Worm (Caenorhabditis elegans) whole organism, young adult: Measurements from ENCODE around the gene C45G9.14.

Source experiments
- ceh-40 ChIP-seq: fragments of 200-800 bp; sonication (Bioruptor generic); IDR thresholded peaks from 2 replicates; pipeline ENCODE4 v1.3.6; 2022; ENCODE audit warnings: missing genetic modification characterization, missing compliant biosample characterization
- efl-1 ChIP-seq: fragments of 150-350 bp; optimal IDR thresholded peaks from 2 replicates; lab custom pipeline; 2014; ENCODE audit warnings: missing biosample characterization, missing genetic modification reagents, missing genetic modification characterization
- hsf-1 ChIP-seq: fragments of 200-800 bp; sonication (Bioruptor generic); IDR thresholded peaks from 2 replicates; pipeline ENCODE4 v1.3.6; 2022; ENCODE audit warnings: missing genetic modification reagents, missing genetic modification characterization, missing compliant biosample characterization
- tbp1 ChIP-seq: fragments of 200-800 bp; sonication (Bioruptor generic); optimal IDR thresholded peaks from 2 replicates; lab custom pipeline; 2018; ENCODE audit warnings: mild to moderate bottlenecking, missing genetic modification characterization, missing compliant biosample characterization
- unc-62 ChIP-seq: fragments of 150-350 bp; optimal IDR thresholded peaks from 2 replicates; lab custom pipeline; 2014; ENCODE audit warnings: missing biosample characterization, missing genetic modification reagents, missing genetic modification characterization
- xnd-1 ChIP-seq: sonication (generic microtip); optimal IDR thresholded peaks from 2 replicates; lab custom pipeline; 2016; ENCODE audit warnings: missing genotype, missing genetic modification reagents, missing genetic modification characterization, missing compliant biosample characterization

DNA sequence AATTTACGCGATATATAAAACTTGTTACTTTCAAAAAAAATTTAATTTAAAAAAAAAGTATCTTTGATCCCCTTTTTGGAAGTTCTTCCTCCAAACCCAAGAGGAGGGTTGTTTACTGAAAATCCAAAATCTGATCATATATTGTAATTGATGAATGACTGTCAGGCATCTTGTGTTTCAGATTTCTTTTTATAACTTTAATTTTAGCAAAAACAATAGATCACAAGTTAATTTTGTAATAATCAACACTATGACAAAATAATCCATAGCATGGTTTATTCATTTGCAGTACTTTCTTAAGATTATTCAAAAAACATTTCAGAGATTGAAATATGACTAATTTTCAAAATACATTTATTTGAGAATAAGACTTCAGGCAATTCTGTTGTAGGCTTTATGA lies 47.5 kb downstream of the C45G9.14 start:
- TF ChIP-seq hsf-1 (GFP tag; lab: Robert Waterston, UW), result no peak
- TF ChIP-seq tbp1, result no peak
- TF ChIP-seq unc-62 (GFP tag; lab: Kevin White, UChicago), result no peak
- no peak for TF ChIP-seq efl-1 (GFP tag; lab: Kevin White, UChicago)
- no peak for TF ChIP-seq xnd-1
- TF ChIP-seq ceh-40 (GFP tag; lab: Robert Waterston, UW), result no peak
